Worm (Caenorhabditis elegans): ENCODE data around the gene smim-14.

DNA sequence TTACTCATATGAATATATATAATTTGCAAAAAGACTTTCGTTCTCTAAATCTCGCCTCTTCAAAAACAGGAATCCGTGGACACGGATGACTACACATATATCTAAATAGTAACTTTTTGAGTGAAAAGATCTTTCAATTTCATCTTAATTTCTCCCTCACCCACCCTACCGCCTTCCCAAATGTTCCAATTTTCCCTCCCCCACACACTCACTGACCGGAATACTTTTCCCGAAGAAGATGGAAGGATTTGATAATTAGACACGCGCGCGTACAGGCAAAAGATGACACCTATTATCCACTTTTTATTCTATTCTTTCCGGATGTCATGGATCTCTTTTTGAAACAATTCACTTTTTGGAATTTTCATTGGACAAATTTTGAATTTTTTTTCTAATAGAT is 11.4 kb upstream of the smim-14 start:
- TF ChIP-seq ceh-9 (tag; optimal IDR thresholded peaks at IDR 0.05) (no peak), zag-1 (tag; optimal IDR thresholded peaks at IDR 0.05) (no peak), ztf-4 (tag; optimal IDR thresholded peaks at IDR 0.05) (no peak), ZK546.5 (tag; optimal IDR thresholded peaks at IDR 0.05) (no peak), pqm-1 (tag; optimal IDR thresholded peaks at IDR 0.05) (no peak), pha-4 (tag; optimal IDR thresholded peaks at IDR 0.05) (no peak), elt-3 (tag; optimal IDR thresholded peaks at IDR 0.05) (no peak), ama-1 (optimal IDR thresholded peaks at IDR 0.05) (no peak), nhr-77 (tag; optimal IDR thresholded peaks at IDR 0.05) (no peak), unc-39 (tag; optimal IDR thresholded peaks at IDR 0.05) (no peak), ztf-11 (tag; optimal IDR thresholded peaks at IDR 0.05) (no peak), tbx-2 (tag; optimal IDR thresholded peaks at IDR 0.05) (no peak), unc-62 (GFP tag; optimal IDR thresholded peaks at IDR 0.05) (no peak)

Measured in whole organism, L3 larva.